Worm (Caenorhabditis elegans): ENCODE data around the gene cyp-14A4.

ce11 chrX:13310763-13311162 lies 26.8 kb upstream of the cyp-14A4 start:
- TF ChIP-seq sptf-1 (tag; optimal IDR thresholded peaks at IDR 0.05) (no peak), pha-4 (tag; optimal IDR thresholded peaks at IDR 0.05) (no peak)
